Fruit fly (Drosophila melanogaster): ENCODE measurements around the gene Uxs.

DNA sequence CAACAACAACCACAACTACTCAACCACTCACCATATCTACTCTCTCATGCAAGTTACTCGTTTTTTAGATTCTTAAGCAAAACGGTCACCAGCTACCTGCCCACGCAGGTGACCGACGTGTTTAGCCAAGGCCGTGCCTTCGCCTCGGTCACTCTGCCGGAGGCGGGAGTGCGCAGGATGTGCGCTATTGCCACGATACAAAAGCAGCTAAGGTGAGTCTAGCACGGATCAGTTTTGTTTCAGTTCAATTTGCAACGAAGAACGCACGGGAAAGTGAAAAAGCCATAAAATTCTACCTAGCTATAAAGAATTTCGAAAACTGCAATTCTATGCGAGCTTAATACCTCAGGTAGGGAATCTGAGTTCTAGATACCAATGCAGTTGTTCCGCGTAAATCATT lies 8.5 kb downstream of the Uxs start:
- TF ChIP-seq Nf-YC (tag; optimal IDR thresholded peaks at IDR 0.05) (no peak), CG16863 (GFP tag; optimal IDR thresholded peaks at IDR 0.05) (no peak), nerfin-1 (tag; optimal IDR thresholded peaks at IDR 0.05) (no peak), Dad (GFP tag; optimal IDR thresholded peaks at IDR 0.05) (no peak), Ada2b (GFP tag; IDR thresholded peaks at IDR 0.05) (no peak), CG30431 (GFP tag; optimal IDR thresholded peaks at IDR 0.05) (no peak), CG7372 (GFP tag; IDR thresholded peaks at IDR 0.05) (no peak), CG11093 (GFP tag; IDR thresholded peaks at IDR 0.05) (no peak), HmgZ (tag; optimal IDR thresholded peaks at IDR 0.05) (no peak), peb (GFP tag; IDR thresholded peaks at IDR 0.05) (no peak)

Data from whole organism, embryonic.